Worm (Caenorhabditis elegans) whole organism, mixed stage, embryonic: ENCODE measurements around the gene let-2.

Experiments
- blmp-1 ChIP-seq: fragments of 150-350 bp; optimal IDR thresholded peaks from 2 replicates; lab custom pipeline; 2014; ENCODE audit warnings: missing biosample characterization, missing genetic modification characterization
- ces-1 ChIP-seq: fragments of 150-350 bp; optimal IDR thresholded peaks from 2 replicates; lab custom pipeline; 2014; ENCODE audit warnings: missing biosample characterization, missing genetic modification reagents, missing genetic modification characterization
- flh-1 ChIP-seq: fragments of 200-800 bp; sonication (Bioruptor generic); optimal IDR thresholded peaks from 2 replicates; lab custom pipeline; 2018; ENCODE audit warnings: mild to moderate bottlenecking, missing genetic modification characterization, moderate library complexity, missing compliant biosample characterization
- lin-13 ChIP-seq: fragments of 150-350 bp; optimal IDR thresholded peaks from 2 replicates; lab custom pipeline; 2014; ENCODE audit warnings: missing biosample characterization, missing genetic modification characterization
- nhr-237 ChIP-seq: fragments of 150-350 bp; optimal IDR thresholded peaks from 2 replicates; lab custom pipeline; 2014; ENCODE audit warnings: missing biosample characterization, missing genetic modification characterization
- nhr-28 ChIP-seq: fragments of 150-350 bp; optimal IDR thresholded peaks from 2 replicates; lab custom pipeline; 2014; ENCODE audit warnings: missing biosample characterization, missing genetic modification characterization
- pha-4 ChIP-seq: fragments of 150-350 bp; optimal IDR thresholded peaks from 2 replicates; lab custom pipeline; 2018; ENCODE audit warnings: missing biosample characterization, missing genetic modification reagents, missing genetic modification characterization
- snpc-4 ChIP-seq: fragments of 150-350 bp; optimal IDR thresholded peaks from 2 replicates; lab custom pipeline; 2014; ENCODE audit warnings: missing biosample characterization, missing genetic modification characterization
- tbx-8 ChIP-seq: fragments of 200-800 bp; sonication (Bioruptor generic); optimal IDR thresholded peaks from 2 replicates; lab custom pipeline; 2018; ENCODE audit warnings: mild to moderate bottlenecking, missing genetic modification characterization, moderate library complexity, missing compliant biosample characterization
- unc-120 ChIP-seq: sonication (generic microtip); optimal IDR thresholded peaks from 2 replicates; lab custom pipeline; 2017; ENCODE audit warnings: missing genetic modification characterization, missing compliant biosample characterization; ENCODE audit not compliant: poor library complexity, severe bottlenecking
- unc-39 ChIP-seq: fragments of 150-350 bp; optimal IDR thresholded peaks from 2 replicates; lab custom pipeline; 2014; ENCODE audit warnings: missing biosample characterization, missing genetic modification characterization
- unc-62 ChIP-seq: fragments of 150-350 bp; optimal IDR thresholded peaks from 2 replicates; lab custom pipeline; 2014; ENCODE audit warnings: missing biosample characterization, missing genetic modification reagents, missing genetic modification characterization

DNA sequence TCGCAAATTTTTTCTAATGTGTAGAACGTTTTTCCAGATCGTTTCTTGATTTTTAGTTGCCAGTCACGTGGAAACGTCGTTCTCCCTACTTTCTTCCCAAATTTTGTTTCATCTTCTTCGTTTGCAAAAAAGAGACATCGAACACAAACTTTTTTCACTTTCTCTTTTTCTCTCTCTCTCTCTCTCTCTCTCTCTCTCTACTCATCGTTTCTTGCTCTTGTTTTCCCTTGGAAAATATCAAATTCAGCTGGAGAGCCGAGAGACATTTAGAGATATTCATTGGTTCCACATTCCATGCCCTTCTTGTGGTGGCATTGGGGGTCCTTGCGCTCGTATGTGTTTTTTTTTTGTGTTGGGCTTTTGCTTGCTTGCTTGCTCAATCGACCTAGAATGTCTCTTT lies 49.9 kb downstream of the let-2 start:
- TF ChIP-seq tbx-8: no peak
- no peak for TF ChIP-seq nhr-28 (tag; lab: Kevin White, UChicago)
- peak; percentile 7 for TF ChIP-seq ces-1
- no peak for TF ChIP-seq unc-39
- no peak for TF ChIP-seq pha-4
- no peak for TF ChIP-seq snpc-4
- TF ChIP-seq nhr-237: no peak
- TF ChIP-seq lin-13 (tag; lab: Kevin White, UChicago): no peak
- no peak for TF ChIP-seq unc-62 (GFP tag; lab: Kevin White, UChicago)
- no peak for TF ChIP-seq unc-120 (tag; lab: Kevin White, UChicago)
- TF ChIP-seq blmp-1: no peak
- no peak for TF ChIP-seq flh-1 (GFP tag; lab: Kevin White, UChicago)
